Worm (Caenorhabditis elegans) whole organism, L4 larva: ENCODE measurements around the gene Y57G11C.41.

ENCODE experiments used
- F49E8.2 ChIP-seq: sonication (generic microtip); optimal IDR thresholded peaks from 2 replicates; lab custom pipeline; 2016; ENCODE audit warnings: missing compliant biosample characterization, mild to moderate bottlenecking, missing genetic modification characterization, borderline replicate concordance
- T20F7.1 ChIP-seq: fragments of 200-800 bp; sonication (Bioruptor generic); optimal IDR thresholded peaks from 2 replicates; lab custom pipeline; 2018; ENCODE audit warnings: mild to moderate bottlenecking, missing genetic modification characterization, missing compliant biosample characterization
- ZK337.2 ChIP-seq: fragments of 200-800 bp; sonication (Bioruptor generic); IDR thresholded peaks from 2 replicates; pipeline ENCODE4 v1.3.6; 2022; ENCODE audit warnings: missing genetic modification reagents, missing genetic modification characterization, missing compliant biosample characterization
- ZK546.5 ChIP-seq, 2 experiments: sonication (generic microtip); optimal IDR thresholded peaks; 2 replicates each; lab custom pipeline; 2017; ENCODE audit warnings: missing biosample characterization in 2 of 2, missing genetic modification characterization in 2 of 2
- aha-1 ChIP-seq: fragments of 150-350 bp; peaks from one replicate; lab custom pipeline; 2014; ENCODE audit warnings: missing biosample characterization, missing genetic modification characterization
- ceh-28 ChIP-seq: fragments of 150-350 bp; optimal IDR thresholded peaks from 2 replicates; lab custom pipeline; 2014; ENCODE audit warnings: missing biosample characterization, missing genetic modification reagents, missing genetic modification characterization
- ceh-44 ChIP-seq: fragments of 200-800 bp; sonication (Bioruptor generic); IDR thresholded peaks from 2 replicates; pipeline ENCODE4 v1.3.6; 2022; ENCODE audit warnings: missing genetic modification reagents, missing genetic modification characterization, missing compliant biosample characterization
- ces-1 ChIP-seq: fragments of 150-350 bp; sonication (generic microtip); optimal IDR thresholded peaks from 4 replicates; lab custom pipeline; 2014; ENCODE audit warnings: missing biosample characterization, missing genetic modification reagents, missing genetic modification characterization
- daf-12 ChIP-seq: fragments of 150-350 bp; optimal IDR thresholded peaks from 2 replicates; lab custom pipeline; 2014; ENCODE audit warnings: missing biosample characterization, missing genetic modification reagents, missing genetic modification characterization
- fkh-10 ChIP-seq: fragments of 150-350 bp; optimal IDR thresholded peaks from 2 replicates; lab custom pipeline; 2014; ENCODE audit warnings: missing biosample characterization, missing genetic modification reagents, missing genetic modification characterization
- hlh-30 ChIP-seq: sonication (generic microtip); optimal IDR thresholded peaks from 2 replicates; lab custom pipeline; 2017; ENCODE audit warnings: antibody characterized with exemption, mild to moderate bottlenecking, missing genetic modification characterization, missing compliant biosample characterization; ENCODE audit not compliant: insufficient read depth
- hmg-1.1 ChIP-seq: fragments of 200-800 bp; sonication (Bioruptor generic); IDR thresholded peaks from 2 replicates; pipeline ENCODE4 v1.3.6; 2022; ENCODE audit warnings: missing genetic modification reagents, missing genetic modification characterization, missing compliant biosample characterization
- lin-15B ChIP-seq: fragments of 150-350 bp; sonication (generic microtip); optimal IDR thresholded peaks from 3 replicates; lab custom pipeline; 2014; ENCODE audit warnings: missing biosample characterization, missing genetic modification characterization
- lin-38 ChIP-seq: fragments of 200-800 bp; sonication (Bioruptor generic); IDR thresholded peaks from 2 replicates; pipeline ENCODE4 v1.3.6; 2022; ENCODE audit warnings: missing genetic modification reagents, missing genetic modification characterization, missing compliant biosample characterization
- lir-3 ChIP-seq: sonication (generic microtip); optimal IDR thresholded peaks from 2 replicates; lab custom pipeline; 2016; ENCODE audit warnings: mild to moderate bottlenecking, missing genetic modification characterization, missing compliant biosample characterization
- madf-9 ChIP-seq: fragments of 200-800 bp; sonication (Bioruptor generic); conservative IDR thresholded peaks from 2 replicates; pipeline ENCODE4 v1.3.6; 2022; ENCODE audit warnings: missing genetic modification reagents, missing genetic modification characterization, missing compliant biosample characterization
- mdl-1 ChIP-seq, 2 experiments: fragments of 150-350 bp in 1 of 2; sonication (generic microtip) in 1 of 2; optimal IDR thresholded peaks; 2 replicates each; lab custom pipeline; 2014 to 2017; ENCODE audit warnings: missing biosample characterization in 2 of 2, missing genetic modification characterization in 2 of 2
- mxl-2 ChIP-seq: fragments of 200-800 bp; sonication (Bioruptor generic); conservative IDR thresholded peaks from 2 replicates; pipeline ENCODE4 v1.3.6; 2022; ENCODE audit warnings: missing genetic modification reagents, missing genetic modification characterization, missing compliant biosample characterization
- nhr-111 ChIP-seq: fragments of 200-800 bp; sonication (Bioruptor generic); optimal IDR thresholded peaks from 2 replicates; lab custom pipeline; 2018; ENCODE audit warnings: mild to moderate bottlenecking, missing genetic modification characterization, missing compliant biosample characterization
- nhr-25 ChIP-seq: sonication (generic microtip); optimal IDR thresholded peaks from 2 replicates; lab custom pipeline; 2017; ENCODE audit warnings: missing genetic modification characterization, mild to moderate bottlenecking, missing compliant biosample characterization, antibody characterized with exemption, moderate library complexity, borderline replicate concordance; ENCODE audit not compliant: insufficient read depth
- nhr-28 ChIP-seq: fragments of 150-350 bp; optimal IDR thresholded peaks from 2 replicates; lab custom pipeline; 2014; ENCODE audit warnings: missing biosample characterization, missing genetic modification characterization
- nhr-6 ChIP-seq: fragments of 150-350 bp; optimal IDR thresholded peaks from 2 replicates; lab custom pipeline; 2014; ENCODE audit warnings: missing biosample characterization, missing genetic modification characterization
- nhr-76 ChIP-seq: fragments of 150-350 bp; optimal IDR thresholded peaks from 2 replicates; lab custom pipeline; 2014; ENCODE audit warnings: missing biosample characterization, missing genetic modification characterization
- nhr-77 ChIP-seq: fragments of 150-350 bp; optimal IDR thresholded peaks from 2 replicates; lab custom pipeline; 2014; ENCODE audit warnings: missing biosample characterization, missing genetic modification characterization
- pqm-1 ChIP-seq: sonication (generic microtip); optimal IDR thresholded peaks from 2 replicates; lab custom pipeline; 2017; ENCODE audit warnings: missing biosample characterization, missing genetic modification characterization
- set-16 ChIP-seq: fragments of 200-800 bp; sonication (Bioruptor generic); IDR thresholded peaks from 2 replicates; pipeline ENCODE4 v1.3.6; 2022; ENCODE audit warnings: missing genetic modification reagents, missing genetic modification characterization, missing compliant biosample characterization
- skn-1 ChIP-seq: fragments of 150-350 bp; optimal IDR thresholded peaks from 2 replicates; lab custom pipeline; 2014; ENCODE audit warnings: missing biosample characterization, missing genetic modification characterization
- snpc-1.2 ChIP-seq: fragments of 200-800 bp; sonication (Bioruptor generic); IDR thresholded peaks from 2 replicates; pipeline ENCODE4 v1.3.6; 2022; ENCODE audit warnings: missing genetic modification reagents, missing genetic modification characterization, missing compliant biosample characterization
- zag-1 ChIP-seq: fragments of 150-350 bp; optimal IDR thresholded peaks from 2 replicates; lab custom pipeline; 2014; ENCODE audit warnings: missing biosample characterization, missing genetic modification characterization
- ztf-7 ChIP-seq: fragments of 150-350 bp; optimal IDR thresholded peaks from 2 replicates; lab custom pipeline; 2014; ENCODE audit warnings: missing biosample characterization, missing genetic modification characterization

The Y57G11C.41 gene

ce11 chrIV:14706302-14706701 is at the start of gene Y57G11C.41:
Gene Y57G11C.41 (minus strand): TSS chrIV:14706402.
- TF ChIP-seq F49E8.2 = no peak
- TF ChIP-seq ZK546.5 (tag; optimal IDR thresholded peaks at IDR 0.05; lab: Kevin White, UChicago) = no peak
- no peak for TF ChIP-seq lin-15B (tag; lab: Kevin White, UChicago)
- no peak for TF ChIP-seq nhr-111 (GFP tag; lab: Kevin White, UChicago)
- TF ChIP-seq nhr-76 = no peak
- TF ChIP-seq pqm-1 (tag; lab: Kevin White, UChicago) = no peak
- no peak for TF ChIP-seq fkh-10
- TF ChIP-seq mdl-1 (tag; optimal IDR thresholded peaks at IDR 0.05; lab: Kevin White, UChicago) = no peak
- no peak for TF ChIP-seq nhr-77 (tag; lab: Kevin White, UChicago)
- no peak for TF ChIP-seq nhr-28 (tag; lab: Kevin White, UChicago)
- TF ChIP-seq mxl-2 = no peak
- no peak for TF ChIP-seq lir-3 (tag; lab: Kevin White, UChicago)
- no peak for TF ChIP-seq ceh-44 (GFP tag; lab: Robert Waterston, UW)
- TF ChIP-seq daf-12 (tag; lab: Kevin White, UChicago) = no peak
- TF ChIP-seq skn-1 = no peak
- no peak for TF ChIP-seq zag-1 (tag; lab: Kevin White, UChicago)
- no peak for TF ChIP-seq ceh-28
- no peak for TF ChIP-seq T20F7.1 (GFP tag; lab: Kevin White, UChicago)
- TF ChIP-seq, all 104 proteins: peak for 0

- TF ChIP-seq snpc-1.2 (GFP tag; lab: Robert Waterston, UW) = peak; percentile 91
- TF ChIP-seq ces-1 (GFP tag; lab: Kevin White, UChicago) = no peak
Observed at ce11 chrIV:14754912-14755311, 48.7 kb upstream of the Y57G11C.41 start, which contains the start of gene Y57G11C.499. Gene Y57G11C.499 (minus strand): TSS chrIV:14754934.

DNA sequence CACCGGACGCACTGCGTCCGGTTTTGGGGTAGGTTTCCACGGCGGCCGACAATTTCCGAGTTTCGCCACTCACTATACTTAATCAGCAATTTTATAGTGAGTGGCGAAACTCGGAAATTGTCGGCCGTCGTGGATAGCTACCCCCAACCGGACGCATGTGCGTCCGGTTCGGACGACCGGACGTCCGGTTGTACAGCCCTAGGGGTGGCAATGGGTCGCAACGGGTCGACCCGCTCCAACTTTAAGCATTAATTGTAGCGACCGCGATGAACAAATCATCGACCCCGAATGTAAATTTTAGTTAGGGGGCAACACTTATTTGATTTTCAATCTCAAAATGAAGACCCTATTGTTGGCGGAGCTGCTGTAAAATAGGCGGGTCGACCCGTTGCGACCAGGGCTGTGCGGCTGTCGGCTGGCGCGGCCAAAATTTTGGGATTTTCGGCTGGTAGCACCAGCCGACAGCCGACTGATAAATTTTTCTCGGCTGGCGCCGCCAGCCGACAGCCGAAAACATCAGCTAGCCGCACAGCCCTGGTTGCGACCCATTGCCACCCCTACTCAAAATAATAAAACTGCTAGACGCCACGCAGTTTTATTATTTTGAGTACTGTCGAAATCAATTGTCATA is 41.5 kb upstream of the Y57G11C.41 start:
- TF ChIP-seq set-16 (GFP tag; lab: Robert Waterston, UW) (peak; percentile 84; the same call in 1 of the 2 replicates), lin-38 (GFP tag; lab: Robert Waterston, UW) (peak; percentile 16; the same call in 1 of the 2 replicates), snpc-1.2 (GFP tag; lab: Robert Waterston, UW) (peak; percentile 67; the same call in 1 of the 2 replicates)

DNA sequence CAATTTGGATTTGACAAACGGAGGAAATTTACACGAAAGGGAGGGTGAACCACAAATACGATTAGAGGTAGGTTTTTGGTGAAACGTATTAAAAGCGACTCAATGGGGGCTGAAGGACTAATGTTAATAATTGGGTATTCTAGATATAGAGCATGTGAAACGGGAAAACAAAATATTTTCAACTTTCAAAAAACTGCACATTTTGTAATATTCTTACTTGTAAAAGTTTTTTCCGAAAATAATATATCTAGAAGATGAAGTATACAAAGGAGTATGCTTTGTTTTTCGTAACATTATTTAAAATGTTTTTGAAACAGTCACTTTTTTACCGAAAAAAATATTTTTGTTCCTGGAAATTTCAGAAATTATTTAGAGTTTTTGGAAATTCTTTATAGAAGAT is 35.7 kb upstream of the Y57G11C.41 start:
- TF ChIP-seq nhr-6 (tag; lab: Kevin White, UChicago) = no peak
- TF ChIP-seq ztf-7 (tag; lab: Kevin White, UChicago) = no peak
- peak; percentile 96 for TF ChIP-seq aha-1 (tag; lab: Kevin White, UChicago)
- TF ChIP-seq ZK337.2 (GFP tag; lab: Robert Waterston, UW) = no peak
- TF ChIP-seq nhr-25 (tag; lab: Kevin White, UChicago) = no peak
- TF ChIP-seq, all 104 proteins: peak for 1

DNA sequence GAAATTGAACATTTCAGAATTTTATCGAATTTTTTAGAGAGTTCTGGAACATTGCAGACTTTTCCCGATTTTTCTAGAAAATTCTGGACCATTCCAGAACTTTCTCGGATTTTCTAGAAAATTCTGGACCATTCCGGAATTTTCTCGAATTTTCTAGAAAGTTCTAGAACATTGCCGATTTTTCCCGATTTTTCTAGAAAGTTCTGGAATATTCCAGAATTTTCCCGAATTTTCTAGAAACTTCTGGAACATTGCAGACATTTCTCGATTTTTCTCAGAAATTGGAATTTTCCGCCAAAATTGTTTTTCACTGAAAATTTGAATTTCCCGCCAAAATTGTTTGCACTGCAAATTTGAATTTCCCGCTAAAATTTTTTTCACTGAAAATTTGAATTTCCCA is 34.0 kb upstream of the Y57G11C.41 start:
- TF ChIP-seq hmg-1.1 (GFP tag; lab: Robert Waterston, UW) = 0 out of 2 replicates have a peak, but pooled peaks have one; percentile 32
- peak; percentile 37 for TF ChIP-seq lin-38 (GFP tag; lab: Robert Waterston, UW)
- TF ChIP-seq snpc-1.2 (GFP tag; lab: Robert Waterston, UW) = 0 out of 2 replicates have a peak, but pooled peaks have one; percentile 11

DNA sequence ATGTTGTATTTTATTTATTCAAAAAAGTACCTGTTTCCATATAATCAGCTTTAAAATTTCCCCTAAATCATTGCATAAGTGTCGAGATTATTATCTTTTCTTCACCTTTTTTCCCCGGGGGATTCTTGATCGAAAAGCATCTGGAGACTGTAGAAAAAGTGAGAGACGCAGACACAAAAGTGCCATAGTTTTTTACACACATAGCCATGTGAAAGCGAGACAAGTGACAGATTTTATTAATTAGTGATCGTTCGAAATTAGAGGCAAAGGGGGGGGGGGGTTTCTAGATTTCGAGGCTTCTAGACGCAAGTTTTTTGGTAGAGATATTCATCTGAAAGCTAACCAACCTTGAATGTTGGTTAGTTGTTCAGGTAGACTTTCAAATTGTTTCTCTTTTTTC is 23.1 kb upstream of the Y57G11C.41 start:
- no peak for TF ChIP-seq madf-9 (GFP tag; lab: Robert Waterston, UW)
- peak; percentile 0 for TF ChIP-seq hlh-30
